Worm (Caenorhabditis elegans): ENCODE measurements around the gene cpin-1.

cpin-1 gene

ce11 chrIV:9477135-9477928, 26.9 kb downstream of the cpin-1 start, which contains the start of gene wrt-3 (continued):
- TF ChIP-seq rnt-1 (tag; optimal IDR thresholded peaks at IDR 0.05) = peak; percentile 44
- no peak for TF ChIP-seq egl-27 (tag; optimal IDR thresholded peaks at IDR 0.05)
- no peak for TF ChIP-seq fos-1 (tag; optimal IDR thresholded peaks at IDR 0.05)
- TF ChIP-seq ceh-90 (tag; optimal IDR thresholded peaks at IDR 0.05) = no peak
- TF ChIP-seq lsy-2 (tag; optimal IDR thresholded peaks at IDR 0.05) = peak in 1 of 2 experiments; percentile 40
- TF ChIP-seq pag-3 (tag; optimal IDR thresholded peaks at IDR 0.05; ENCODE audit: borderline replicate concordance, insufficient read depth) = peak; percentile 64
- no peak for TF ChIP-seq ztf-4 (tag; optimal IDR thresholded peaks at IDR 0.05)
- TF ChIP-seq fkh-10 (GFP tag; optimal IDR thresholded peaks at IDR 0.05) = no peak
- no peak for TF ChIP-seq lin-35 (GFP tag; optimal IDR thresholded peaks at IDR 0.05)
- peak in 1 of 2 experiments; percentile 45 for TF ChIP-seq mdl-1 (tag; optimal IDR thresholded peaks at IDR 0.05)
- TF ChIP-seq alr-1 (tag; optimal IDR thresholded peaks at IDR 0.05; ENCODE audit: borderline replicate concordance) = no peak
- no peak for TF ChIP-seq tlp-1 (tag; optimal IDR thresholded peaks at IDR 0.05)
- no peak for TF ChIP-seq hpl-2 (GFP tag; optimal IDR thresholded peaks at IDR 0.05)
- peak; percentile 40 for TF ChIP-seq sox-4 (tag; optimal IDR thresholded peaks at IDR 0.05)
- peak; percentile 44 for TF ChIP-seq xbp-1 (tag; optimal IDR thresholded peaks at IDR 0.05)
- TF ChIP-seq lin-39 (tag; optimal IDR thresholded peaks at IDR 0.05) = no peak
- no peak for TF ChIP-seq pqm-1 (tag; optimal IDR thresholded peaks at IDR 0.05)
- TF ChIP-seq lin-13 (GFP tag; optimal IDR thresholded peaks at IDR 0.05) = no peak
- TF ChIP-seq Y116A8C.19 (tag; optimal IDR thresholded peaks at IDR 0.05; ENCODE audit: borderline replicate concordance) = no peak
- TF ChIP-seq ets-5 (GFP tag; IDR thresholded peaks at IDR 0.05) = no peak
- TF ChIP-seq lin-14 (GFP tag; optimal IDR thresholded peaks at IDR 0.05) = peak; percentile 73
- no peak for TF ChIP-seq tbx-2 (tag; optimal IDR thresholded peaks at IDR 0.05)
- TF ChIP-seq vab-15 (tag; optimal IDR thresholded peaks at IDR 0.05) = no peak
- TF ChIP-seq elt-3 (tag; optimal IDR thresholded peaks at IDR 0.05) = peak in 3 of 6 experiments; percentile 3 to 43 (median 23)
- no peak for TF ChIP-seq F16B12.6 (tag; optimal IDR thresholded peaks at IDR 0.05)
- peak; percentile 16 for TF ChIP-seq lir-3 (tag; optimal IDR thresholded peaks at IDR 0.05; ENCODE audit: poor library complexity)
- TF ChIP-seq zip-4 (GFP tag; optimal IDR thresholded peaks at IDR 0.05) = peak; percentile 20
- peak; percentile 24 for TF ChIP-seq nhr-20 (tag; optimal IDR thresholded peaks at IDR 0.05)
- TF ChIP-seq skn-1 (tag; optimal IDR thresholded peaks at IDR 0.05) = no peak
- TF ChIP-seq aha-1 (tag; optimal IDR thresholded peaks at IDR 0.05) = no peak
- no peak for TF ChIP-seq unc-30 (tag; optimal IDR thresholded peaks at IDR 0.05)
- TF ChIP-seq ceh-8 (GFP tag; optimal IDR thresholded peaks at IDR 0.05) = no peak
- peak; percentile 57 for TF ChIP-seq snpc-4 (tag; optimal IDR thresholded peaks at IDR 0.05)
- TF ChIP-seq nhr-71 (tag; optimal IDR thresholded peaks at IDR 0.05) = peak; percentile 57
- TF ChIP-seq nhr-77 (tag; optimal IDR thresholded peaks at IDR 0.05) = no peak
- peak in 2 of 3 experiments; percentile 10 to 40 for TF ChIP-seq ceh-82 (tag; optimal IDR thresholded peaks at IDR 0.05)
- TF ChIP-seq nhr-12 (tag; optimal IDR thresholded peaks at IDR 0.05) = no peak
- no peak for TF ChIP-seq C34B4.2 (tag; optimal IDR thresholded peaks at IDR 0.05)
- TF ChIP-seq ceh-63 (GFP tag; optimal IDR thresholded peaks at IDR 0.05) = no peak
- peak; percentile 67 for TF ChIP-seq mep-1 (tag; optimal IDR thresholded peaks at IDR 0.05)
- TF ChIP-seq nhr-90 (tag; optimal IDR thresholded peaks at IDR 0.05; ENCODE audit: poor library complexity) = peak; percentile 68
- peak; percentile 49 for TF ChIP-seq C16A3.4 (tag; optimal IDR thresholded peaks at IDR 0.05)
- TF ChIP-seq irx-1 (tag; optimal IDR thresholded peaks at IDR 0.05) = peak; percentile 43
- TF ChIP-seq nhr-19 (GFP tag; conservative IDR thresholded peaks at IDR 0.05) = peak; percentile 53
- TF ChIP-seq ztf-11 (tag; optimal IDR thresholded peaks at IDR 0.05) = no peak
- no peak for TF ChIP-seq mef-2 (tag; optimal IDR thresholded peaks at IDR 0.05)
- TF ChIP-seq hlh-17 (GFP tag; optimal IDR thresholded peaks at IDR 0.05; ENCODE audit: borderline replicate concordance) = no peak
- peak; percentile 22 to 43 for TF ChIP-seq efl-1 (optimal IDR thresholded peaks at IDR 0.05)
- peak in 1 of 2 experiments; percentile 93 for TF ChIP-seq efl-1 (GFP tag; optimal IDR thresholded peaks at IDR 0.05 in 1 of 2)
- no peak for TF ChIP-seq pax-3 (tag; optimal IDR thresholded peaks at IDR 0.05)
- TF ChIP-seq zag-1 (tag; optimal IDR thresholded peaks at IDR 0.05) = no peak

Data from whole organism, L1 larva.